Fruit fly (Drosophila melanogaster) whole organism, adult: ENCODE measurements around the gene CG7519.

Experiments used
- CG11617 ChIP-seq: fragments of 200-800 bp; sonication (Bioruptor generic); optimal IDR thresholded peaks from 2 replicates; lab custom pipeline; 2017; ENCODE audit warnings: mild to moderate bottlenecking, missing biosample characterization, missing genetic modification reagents, missing genetic modification characterization
- CG12768 ChIP-seq: fragments of 200-800 bp; sonication (Bioruptor generic); optimal IDR thresholded peaks from 2 replicates; lab custom pipeline; 2017; ENCODE audit warnings: missing biosample characterization, missing genetic modification characterization, mild to moderate bottlenecking, moderate library complexity, missing genetic modification reagents
- CG14711 ChIP-seq: fragments of 200-800 bp; sonication (Bioruptor generic); optimal IDR thresholded peaks from 2 replicates; lab custom pipeline; 2018; ENCODE audit warnings: missing biosample characterization, mild to moderate bottlenecking, missing genetic modification characterization, moderate library complexity
- CG1620 ChIP-seq: fragments of 200-800 bp; sonication (Bioruptor generic); optimal IDR thresholded peaks from 2 replicates; lab custom pipeline; 2016; ENCODE audit warnings: missing biosample characterization, missing genetic modification characterization
- CG33017 ChIP-seq: fragments of 200-800 bp; sonication (Bioruptor generic); optimal IDR thresholded peaks from 2 replicates; lab custom pipeline; 2018; ENCODE audit warnings: missing biosample characterization, mild to moderate bottlenecking, missing genetic modification characterization, moderate library complexity
- CG5204 ChIP-seq: fragments of 200-800 bp; sonication (Bioruptor generic); optimal IDR thresholded peaks from 2 replicates; lab custom pipeline; 2016; ENCODE audit warnings: missing biosample characterization, missing genetic modification characterization
- CG7045 ChIP-seq: fragments of 200-800 bp; sonication (Bioruptor generic); optimal IDR thresholded peaks from 2 replicates; lab custom pipeline; 2017; ENCODE audit warnings: missing biosample characterization, mild to moderate bottlenecking, missing genetic modification characterization
- CG7101 ChIP-seq: fragments of 200-800 bp; sonication (Bioruptor generic); optimal IDR thresholded peaks from 2 replicates; lab custom pipeline; 2018; ENCODE audit warnings: missing biosample characterization, mild to moderate bottlenecking, missing genetic modification characterization, moderate library complexity
- Clk ChIP-seq: fragments of 200-800 bp; sonication (Bioruptor generic); optimal IDR thresholded peaks from 2 replicates; lab custom pipeline; 2017; ENCODE audit warnings: missing biosample characterization, missing genetic modification characterization
- Crg-1 ChIP-seq: fragments of 200-800 bp; sonication (Bioruptor generic); optimal IDR thresholded peaks from 2 replicates; lab custom pipeline; 2016; ENCODE audit warnings: missing biosample characterization, missing genetic modification characterization
- Hr96 ChIP-seq: fragments of 200-800 bp; sonication (Bioruptor generic); optimal IDR thresholded peaks from 2 replicates; lab custom pipeline; 2016; ENCODE audit warnings: missing biosample characterization, missing genetic modification characterization
- Mnt ChIP-seq: fragments of 200-800 bp; sonication (Bioruptor generic); optimal IDR thresholded peaks from 2 replicates; lab custom pipeline; 2016; ENCODE audit warnings: missing biosample characterization, mild to moderate bottlenecking, missing genetic modification characterization
- bab1 ChIP-seq: fragments of 200-800 bp; sonication (Bioruptor generic); optimal IDR thresholded peaks from 3 replicates; lab custom pipeline; 2019; ENCODE audit warnings: missing biosample characterization, mild to moderate bottlenecking, missing genetic modification characterization, moderate library complexity
- cic ChIP-seq: fragments of 200-800 bp; sonication (Bioruptor generic); optimal IDR thresholded peaks from 2 replicates; lab custom pipeline; 2017; ENCODE audit warnings: missing biosample characterization, mild to moderate bottlenecking, missing genetic modification characterization, moderate library complexity
- cnc ChIP-seq, 2 experiments: fragments of >200 bp; optimal IDR thresholded peaks; 2 replicates each; lab custom pipeline; 2017
- kay ChIP-seq: fragments of 200-800 bp; sonication (Bioruptor generic); peaks from one replicate; lab custom pipeline; 2016; ENCODE audit warnings: missing biosample characterization, missing genetic modification characterization, borderline replicate concordance
- ovo ChIP-seq: fragments of 200-800 bp; sonication (Bioruptor generic); optimal IDR thresholded peaks from 2 replicates; lab custom pipeline; 2016; ENCODE audit warnings: missing biosample characterization, missing genetic modification characterization
- pad ChIP-seq: fragments of 200-800 bp; sonication (Bioruptor generic); optimal IDR thresholded peaks from 3 replicates; lab custom pipeline; 2017; ENCODE audit warnings: missing biosample characterization, missing genetic modification characterization, mild to moderate bottlenecking, moderate library complexity, missing genetic modification reagents
- tj ChIP-seq: fragments of 200-800 bp; sonication (Bioruptor generic); optimal IDR thresholded peaks from 3 replicates; lab custom pipeline; 2017; ENCODE audit warnings: missing biosample characterization, mild to moderate bottlenecking, missing genetic modification characterization, moderate library complexity
- toe ChIP-seq: fragments of 200-800 bp; sonication (Bioruptor generic); optimal IDR thresholded peaks from 2 replicates; lab custom pipeline; 2016; ENCODE audit warnings: missing biosample characterization, missing genetic modification characterization

CG7519 gene

DNA sequence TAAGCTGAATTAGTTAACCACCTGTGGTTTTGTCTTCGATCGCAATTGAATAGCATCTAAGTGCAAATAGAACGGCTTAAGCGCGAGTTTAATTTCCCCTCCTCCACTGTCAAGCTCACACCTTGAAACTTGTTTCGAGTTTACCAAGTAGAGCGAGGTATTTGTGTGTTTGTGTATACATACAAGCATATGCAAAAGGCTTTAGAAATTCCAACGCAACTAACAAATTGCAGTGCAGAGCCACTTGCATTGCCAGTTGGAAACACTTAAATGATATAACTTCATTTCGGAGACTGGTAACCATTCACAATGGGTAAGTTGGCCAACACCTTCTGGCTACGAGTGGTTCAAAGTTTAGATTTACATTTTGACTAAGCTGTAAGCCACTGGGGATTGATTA is 15.1 kb downstream of the CG7519 start:
- TF ChIP-seq cic (GFP tag; lab: Kevin White, UChicago), result no peak
- TF ChIP-seq ovo (GFP tag; lab: Kevin White, UChicago), result no peak
- TF ChIP-seq Clk, result no peak
- no peak for TF ChIP-seq kay (GFP tag; lab: Kevin White, UChicago)
- TF ChIP-seq bab1 (GFP tag; lab: Kevin White, UChicago), result no peak
- TF ChIP-seq CG1620, result no peak
- TF ChIP-seq Crg-1 (GFP tag; lab: Kevin White, UChicago), result no peak
- no peak for TF ChIP-seq tj
- TF ChIP-seq Mnt, result no peak
- TF ChIP-seq CG7045 (GFP tag; lab: Kevin White, UChicago), result no peak
- TF ChIP-seq cnc (optimal IDR thresholded peaks at IDR 0.05; lab: Kevin White, UChicago), result no peak
- TF ChIP-seq CG14711, result no peak
- TF ChIP-seq toe (GFP tag; lab: Kevin White, UChicago), result no peak
- no peak for TF ChIP-seq CG12768 (GFP tag; lab: Kevin White, UChicago)

DNA sequence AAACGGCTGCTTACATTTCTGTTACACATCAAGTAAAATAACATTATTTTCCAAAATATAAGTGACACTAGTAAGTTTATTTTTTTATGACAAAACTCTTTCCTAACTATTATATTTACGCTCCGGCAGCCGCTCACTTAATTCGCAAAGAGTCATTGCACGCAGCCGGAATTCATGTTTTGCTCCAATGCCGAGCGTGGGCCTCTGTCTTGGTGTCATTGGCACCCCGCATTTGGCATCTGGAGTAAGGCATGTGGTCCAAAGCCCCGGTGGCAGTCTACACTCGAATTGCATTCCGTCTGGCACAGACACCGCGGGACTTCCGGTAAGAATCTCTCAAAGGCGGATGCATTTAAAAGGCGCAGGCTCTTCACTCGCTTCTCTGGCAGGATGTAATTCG is 15.7 kb downstream of the CG7519 start:
- TF ChIP-seq pad (no peak), CG1620 (no peak)

DNA sequence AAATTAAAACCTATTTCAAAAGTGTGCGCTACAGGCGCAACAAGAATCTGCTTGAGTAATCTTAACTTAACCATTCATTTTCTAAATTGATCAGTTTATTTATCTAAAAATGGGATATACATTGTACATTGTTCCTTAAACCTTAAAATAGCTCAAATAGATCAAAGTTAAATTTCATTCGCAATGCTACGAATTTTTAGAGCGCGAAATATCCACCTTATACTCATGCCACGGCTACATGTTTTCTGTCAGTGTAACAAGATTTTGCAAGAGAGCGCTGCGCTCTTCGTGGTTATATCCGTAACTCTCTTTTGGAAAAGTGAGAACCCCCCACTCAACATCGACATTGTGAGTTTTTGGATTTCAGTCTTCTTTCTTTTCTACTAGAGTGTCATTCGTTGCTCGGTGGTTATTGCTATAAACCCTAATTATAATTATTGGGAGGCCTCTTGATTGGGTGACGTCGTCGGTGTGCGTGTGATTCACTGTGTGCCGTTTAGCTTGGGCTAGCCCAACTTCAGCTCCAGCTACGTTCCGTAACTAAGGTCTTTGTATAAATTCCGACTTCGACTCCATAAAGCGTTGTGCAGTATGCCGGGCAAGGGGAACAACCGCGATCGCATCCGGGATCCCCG is 16.7 kb downstream of the CG7519 start:
- TF ChIP-seq CG11617 (GFP tag; lab: Kevin White, UChicago) (peak; percentile 51), CG7045 (GFP tag; lab: Kevin White, UChicago) (no peak)

DNA sequence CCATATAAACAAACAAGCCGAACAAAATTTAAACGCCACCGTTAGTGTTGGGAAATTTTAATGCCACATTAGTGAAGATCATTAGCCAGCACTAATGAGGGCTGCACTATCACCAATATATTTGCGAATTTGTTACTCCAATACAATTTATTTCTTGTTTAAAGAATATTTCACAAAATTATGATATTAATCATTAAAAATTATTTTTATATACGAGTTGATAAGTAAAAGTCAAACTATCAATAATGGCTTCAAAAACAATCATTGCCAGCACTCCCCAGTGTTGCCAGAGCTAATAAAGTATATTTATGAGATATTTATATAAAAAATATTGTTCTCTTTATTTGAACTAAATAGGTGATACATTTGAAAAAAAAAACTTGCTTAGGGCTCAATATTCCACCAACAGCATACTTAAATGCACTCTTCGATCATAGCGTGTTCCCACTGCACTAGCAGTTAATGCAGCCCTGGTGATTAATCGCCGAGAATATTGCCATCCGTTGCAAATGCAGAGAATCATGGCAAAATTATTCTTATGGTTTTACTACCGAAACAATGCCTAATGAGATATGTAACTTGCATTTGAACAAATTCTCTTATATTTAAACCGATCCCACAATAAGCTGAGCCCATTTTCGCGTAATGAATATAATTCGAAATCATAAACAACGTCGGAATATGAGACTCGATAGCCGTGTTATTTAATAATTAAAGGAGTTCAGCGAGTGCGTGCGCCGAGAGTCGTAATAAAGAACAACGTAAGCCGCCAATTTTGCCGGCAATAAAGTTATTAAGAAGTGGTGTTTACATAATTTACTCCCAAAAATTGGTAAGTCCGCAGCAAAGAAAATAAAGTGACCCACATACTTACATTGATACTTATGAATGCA is 23.2 kb downstream of the CG7519 start, which contains the start of the genes SAK and Cdk12:
Gene SAK (minus strand): TSS at position 65 of the 893 bp plus-strand sequence.
Gene Cdk12 (plus strand): TSS at position 484 of the 893 bp plus-strand sequence.
- TF ChIP-seq kay (GFP tag; lab: Kevin White, UChicago), result peak; percentile 86
- peak; percentile 58 for TF ChIP-seq Mnt
- peak; percentile 74 for TF ChIP-seq Hr96 (GFP tag; lab: Kevin White, UChicago)
- TF ChIP-seq Crg-1 (GFP tag; lab: Kevin White, UChicago), result peak; percentile 84
- TF ChIP-seq CG7045 (GFP tag; lab: Kevin White, UChicago), result peak; percentile 94
- peak; percentile 82 for TF ChIP-seq pad
- peak; percentile 89 for TF ChIP-seq CG33017
- TF ChIP-seq CG14711, result peak; percentile 83
- TF ChIP-seq CG11617 (GFP tag; lab: Kevin White, UChicago), result peak; percentile 95
- peak; percentile 84 for TF ChIP-seq CG5204 (GFP tag; lab: Kevin White, UChicago)
- TF ChIP-seq cnc (optimal IDR thresholded peaks at IDR 0.05; lab: Kevin White, UChicago), result no peak
- peak; percentile 59 for TF ChIP-seq cic (GFP tag; lab: Kevin White, UChicago)
- peak; percentile 60 for TF ChIP-seq CG1620
- TF ChIP-seq CG7101 (tag; lab: Kevin White, UChicago), result peak; percentile 92
- TF ChIP-seq bab1 (GFP tag; lab: Kevin White, UChicago), result peak; percentile 91
- TF ChIP-seq toe (GFP tag; lab: Kevin White, UChicago), result peak; percentile 85
- peak; percentile 70 for TF ChIP-seq Clk
- TF ChIP-seq tj, result peak; percentile 75
- peak; percentile 93 for TF ChIP-seq CG12768 (GFP tag; lab: Kevin White, UChicago)
- peak; percentile 86 for TF ChIP-seq ovo (GFP tag; lab: Kevin White, UChicago)

DNA sequence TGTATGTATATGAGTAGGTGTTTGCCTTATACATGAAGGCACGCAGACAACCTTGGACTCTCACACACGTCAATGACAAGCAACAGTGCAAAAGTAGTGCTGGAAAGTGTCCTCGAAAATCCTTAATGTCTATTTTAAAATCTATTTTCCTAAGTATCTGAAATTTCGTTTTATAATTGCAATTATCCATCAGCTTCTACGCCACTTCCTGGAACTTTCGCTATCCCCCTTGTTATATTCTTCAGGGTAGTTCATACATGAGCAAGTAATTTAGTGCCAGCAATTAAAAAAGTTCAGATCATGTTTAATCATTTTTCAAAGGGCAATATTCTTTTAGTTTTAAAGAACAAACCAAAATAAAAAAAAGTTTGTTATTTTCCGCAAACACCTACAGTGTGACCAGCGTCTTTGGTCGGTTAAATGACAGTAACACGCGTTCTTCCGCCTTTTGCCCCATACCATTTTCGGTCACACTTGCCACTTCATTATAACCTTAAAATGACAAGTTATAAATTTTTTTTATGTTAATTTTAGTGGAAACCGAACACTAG is 23.9 kb downstream of the CG7519 start:
- TF ChIP-seq pad (peak; percentile 25), CG11617 (GFP tag; lab: Kevin White, UChicago) (peak; percentile 19), Mnt (peak; percentile 27), toe (GFP tag; lab: Kevin White, UChicago) (no peak), Hr96 (GFP tag; lab: Kevin White, UChicago) (peak; percentile 39), ovo (GFP tag; lab: Kevin White, UChicago) (no peak), CG5204 (GFP tag; lab: Kevin White, UChicago) (no peak), CG12768 (GFP tag; lab: Kevin White, UChicago) (peak; percentile 45), bab1 (GFP tag; lab: Kevin White, UChicago) (peak; percentile 25), CG33017 (no peak), CG1620 (no peak), CG7101 (tag; lab: Kevin White, UChicago) (peak; percentile 65), Clk (no peak), cic (GFP tag; lab: Kevin White, UChicago) (peak; percentile 28), CG7045 (GFP tag; lab: Kevin White, UChicago) (no peak), Crg-1 (GFP tag; lab: Kevin White, UChicago) (peak; percentile 46), CG14711 (peak; percentile 47), kay (GFP tag; lab: Kevin White, UChicago) (peak; percentile 88), cnc (optimal IDR thresholded peaks at IDR 0.05; lab: Kevin White, UChicago) (no peak), tj (no peak)

DNA sequence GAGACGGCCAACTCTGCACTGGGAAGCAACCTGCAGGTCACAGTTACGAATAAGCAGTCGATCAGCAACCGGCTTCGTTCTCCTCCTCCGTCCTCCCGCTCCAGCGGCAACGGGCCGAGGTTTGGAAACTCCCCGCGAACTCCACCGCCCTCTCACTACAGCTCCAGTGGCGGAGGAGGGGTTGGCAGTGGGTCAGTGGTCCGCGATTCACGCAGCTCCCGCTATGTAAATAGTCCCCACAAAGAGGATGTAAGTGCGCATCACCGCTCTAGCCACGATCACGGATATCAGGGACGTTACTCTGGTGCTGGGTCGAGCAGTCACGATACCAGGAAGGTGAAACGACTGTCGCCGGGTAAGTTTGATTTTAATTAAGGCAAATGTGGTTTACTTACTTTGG is 25.5 kb downstream of the CG7519 start:
- no peak for TF ChIP-seq CG14711
- no peak for TF ChIP-seq CG12768 (GFP tag; lab: Kevin White, UChicago)
- TF ChIP-seq Hr96 (GFP tag; lab: Kevin White, UChicago), result no peak
- no peak for TF ChIP-seq cnc (optimal IDR thresholded peaks at IDR 0.05; lab: Kevin White, UChicago)
- TF ChIP-seq CG33017, result no peak
- no peak for TF ChIP-seq kay (GFP tag; lab: Kevin White, UChicago)
- no peak for TF ChIP-seq CG7045 (GFP tag; lab: Kevin White, UChicago)
- no peak for TF ChIP-seq CG7101 (tag; lab: Kevin White, UChicago)
- TF ChIP-seq Mnt, result no peak
- TF ChIP-seq bab1 (GFP tag; lab: Kevin White, UChicago), result no peak
- no peak for TF ChIP-seq cic (GFP tag; lab: Kevin White, UChicago)
- TF ChIP-seq toe (GFP tag; lab: Kevin White, UChicago), result no peak
- no peak for TF ChIP-seq CG5204 (GFP tag; lab: Kevin White, UChicago)
- no peak for TF ChIP-seq pad
- no peak for TF ChIP-seq CG1620
- TF ChIP-seq tj, result no peak
- TF ChIP-seq ovo (GFP tag; lab: Kevin White, UChicago), result no peak
- TF ChIP-seq Crg-1 (GFP tag; lab: Kevin White, UChicago), result no peak
- TF ChIP-seq CG11617 (GFP tag; lab: Kevin White, UChicago), result no peak
- TF ChIP-seq Clk, result no peak
